Worm (Caenorhabditis elegans) whole organism, L4 larva: Measurements from ENCODE around the gene Y54G2A.10.

Source experiments
- hlh-30 ChIP-seq: sonication (generic microtip); optimal IDR thresholded peaks from 2 replicates; lab custom pipeline; 2017; ENCODE audit warnings: antibody characterized with exemption, mild to moderate bottlenecking, missing genetic modification characterization, missing compliant biosample characterization; ENCODE audit not compliant: insufficient read depth
- mep-1 ChIP-seq: fragments of 150-350 bp; sonication (generic microtip); optimal IDR thresholded peaks from 3 replicates; lab custom pipeline; 2014; ENCODE audit warnings: missing biosample characterization, missing genetic modification characterization
- nhr-25 ChIP-seq: sonication (generic microtip); optimal IDR thresholded peaks from 2 replicates; lab custom pipeline; 2017; ENCODE audit warnings: missing genetic modification characterization, mild to moderate bottlenecking, missing compliant biosample characterization, antibody characterized with exemption, moderate library complexity, borderline replicate concordance; ENCODE audit not compliant: insufficient read depth
- nhr-41 ChIP-seq: fragments of 200-800 bp; sonication (Bioruptor generic); IDR thresholded peaks from 2 replicates; pipeline ENCODE4 v1.3.6; 2022; ENCODE audit warnings: missing genetic modification reagents, missing genetic modification characterization, missing compliant biosample characterization
- zag-1 ChIP-seq: fragments of 150-350 bp; optimal IDR thresholded peaks from 2 replicates; lab custom pipeline; 2014; ENCODE audit warnings: missing biosample characterization, missing genetic modification characterization

ce11 chrIV:2758079-2758478 is 41.4 kb upstream of the Y54G2A.10 start:
- TF ChIP-seq zag-1 (tag; lab: Kevin White, UChicago): no peak
- no peak for TF ChIP-seq mep-1 (tag; lab: Kevin White, UChicago)
- no peak for TF ChIP-seq nhr-25 (tag; lab: Kevin White, UChicago)
- no peak for TF ChIP-seq nhr-41 (GFP tag; lab: Robert Waterston, UW)
- no peak for TF ChIP-seq hlh-30 (tag; lab: Kevin White, UChicago)
